Fruit fly (Drosophila melanogaster): ENCODE data around the gene ScsbetaA.

ScsbetaA gene

dm6 chr3R:8892993-8893670 is 45.4 kb upstream of the ScsbetaA start (continued):
- no peak for TF ChIP-seq ham (GFP tag; IDR thresholded peaks at IDR 0.05)
- no peak for TF ChIP-seq CG42726 (GFP tag; IDR thresholded peaks at IDR 0.05; ENCODE audit: partially characterized antibody)
- TF ChIP-seq seq (GFP tag; IDR thresholded peaks at IDR 0.05), result no peak
- no peak for TF ChIP-seq CG6654 (GFP tag; optimal IDR thresholded peaks at IDR 0.05)
- TF ChIP-seq Gsc (GFP tag; IDR thresholded peaks at IDR 0.05), result no peak
- no peak for TF ChIP-seq sna (GFP tag; IDR thresholded peaks at IDR 0.05; ENCODE audit: partially characterized antibody)
- no peak for TF ChIP-seq CG31388 (GFP tag; optimal IDR thresholded peaks at IDR 0.05)
- no peak for TF ChIP-seq Atf-2 (GFP tag; optimal IDR thresholded peaks at IDR 0.05)
- no peak for TF ChIP-seq fru (optimal IDR thresholded peaks at IDR 0.05)
- no peak for TF ChIP-seq GATAe (GFP tag; conservative IDR thresholded peaks at IDR 0.05)
- TF ChIP-seq CG32532 (GFP tag; IDR thresholded peaks at IDR 0.05), result peak; percentile 54; the same call in 1 of the 2 replicates
- no peak for TF ChIP-seq kah (GFP tag; optimal IDR thresholded peaks at IDR 0.05)
- TF ChIP-seq bigmax (GFP tag; optimal IDR thresholded peaks at IDR 0.05), result no peak
- TF ChIP-seq CG18262 (tag; optimal IDR thresholded peaks at IDR 0.05), result no peak
- TF ChIP-seq CG34376 (GFP tag; optimal IDR thresholded peaks at IDR 0.05), result no peak
- TF ChIP-seq CG18476 (GFP tag; optimal IDR thresholded peaks at IDR 0.05), result no peak
- peak; percentile 80 for TF ChIP-seq D19B (GFP tag; optimal IDR thresholded peaks at IDR 0.05)
- TF ChIP-seq CG17912 (GFP tag; optimal IDR thresholded peaks at IDR 0.05), result no peak
- TF ChIP-seq h (optimal IDR thresholded peaks at IDR 0.05), result no peak
- no peak for TF ChIP-seq CG16813 (GFP tag; IDR thresholded peaks at IDR 0.05; ENCODE audit: partially characterized antibody)
- TF ChIP-seq CG10267 (tag; optimal IDR thresholded peaks at IDR 0.05), result no peak
- no peak for TF ChIP-seq fd96Cb (tag; optimal IDR thresholded peaks at IDR 0.05)
- TF ChIP-seq CG7987 (GFP tag; optimal IDR thresholded peaks at IDR 0.05), result no peak
- no peak for TF ChIP-seq Gug (GFP tag; IDR thresholded peaks at IDR 0.05)
- 0 out of 2 replicates have a peak, but pooled peaks have one; percentile 5 for TF ChIP-seq CG17328 (GFP tag; IDR thresholded peaks at IDR 0.05)
- TF ChIP-seq CG13894 (tag; optimal IDR thresholded peaks at IDR 0.05), result no peak
- no peak; the same call in 1 of the 2 replicates for TF ChIP-seq esg (GFP tag; conservative IDR thresholded peaks at IDR 0.05)
- TF ChIP-seq ash1 (GFP tag; optimal IDR thresholded peaks at IDR 0.05), result no peak
- no peak for TF ChIP-seq CG10654 (GFP tag; optimal IDR thresholded peaks at IDR 0.05)
- TF ChIP-seq CG8944 (GFP tag; optimal IDR thresholded peaks at IDR 0.05), result no peak
- TF ChIP-seq CG4617 (GFP tag; optimal IDR thresholded peaks at IDR 0.05; ENCODE audit: borderline replicate concordance), result no peak
- TF ChIP-seq CG1233 (GFP tag; optimal IDR thresholded peaks at IDR 0.05), result no peak
- no peak for TF ChIP-seq trh (GFP tag; optimal IDR thresholded peaks at IDR 0.05)
- no peak for TF ChIP-seq CG11247 (GFP tag; IDR thresholded peaks at IDR 0.05)
- peak; percentile 22; the same call in 1 of the 2 replicates for TF ChIP-seq CG32772 (GFP tag; IDR thresholded peaks at IDR 0.05)
- TF ChIP-seq jigr1 (GFP tag; IDR thresholded peaks at IDR 0.05), result no peak
- no peak for TF ChIP-seq Kr (GFP tag; optimal IDR thresholded peaks at IDR 0.05)
- TF ChIP-seq yki (optimal IDR thresholded peaks at IDR 0.05), result no peak
- TF ChIP-seq tll (GFP tag; optimal IDR thresholded peaks at IDR 0.05), result no peak
- 0 out of 3 replicates have a peak, but pooled peaks have one; percentile 27 for TF ChIP-seq CG11695 (GFP tag; IDR thresholded peaks at IDR 0.05)
- TF ChIP-seq CG9609 (GFP tag; optimal IDR thresholded peaks at IDR 0.05), result no peak
- TF ChIP-seq CG14014 (GFP tag; IDR thresholded peaks at IDR 0.05), result no peak
- TF ChIP-seq CG10543 (GFP tag; optimal IDR thresholded peaks at IDR 0.05), result no peak
- no peak for TF ChIP-seq Mrtf (GFP tag; IDR thresholded peaks at IDR 0.05)
- no peak for TF ChIP-seq ab (GFP tag; optimal IDR thresholded peaks at IDR 0.05)
- no peak for TF ChIP-seq ems (GFP tag; optimal IDR thresholded peaks at IDR 0.05)
- TF ChIP-seq slou (GFP tag; optimal IDR thresholded peaks at IDR 0.05), result no peak
- TF ChIP-seq ftz-f1 (GFP tag; optimal IDR thresholded peaks at IDR 0.05), result no peak
- TF ChIP-seq grn (GFP tag; optimal IDR thresholded peaks at IDR 0.05), result no peak
- no peak for TF ChIP-seq HLH4C (GFP tag; IDR thresholded peaks at IDR 0.05; ENCODE audit: partially characterized antibody)
- no peak for TF ChIP-seq Poxn (GFP tag; IDR thresholded peaks at IDR 0.05)
- TF ChIP-seq bowl (GFP tag; IDR thresholded peaks at IDR 0.05), result no peak
